Worm (Caenorhabditis elegans) whole organism, late embryonic: ENCODE measurements around the gene ZK84.2.

Source experiments
- F13H6.1 ChIP-seq: sonication (generic microtip); optimal IDR thresholded peaks from 2 replicates; lab custom pipeline; 2016; ENCODE audit warnings: missing genetic modification characterization, missing compliant biosample characterization
- ama-1 ChIP-seq: fragments of 150-350 bp; optimal IDR thresholded peaks from 2 replicates; lab custom pipeline; 2014
- ceh-9 ChIP-seq: sonication (generic microtip); optimal IDR thresholded peaks from 2 replicates; lab custom pipeline; 2016; ENCODE audit warnings: mild to moderate bottlenecking, missing genetic modification characterization, inconsistent platforms, missing compliant biosample characterization
- dve-1 ChIP-seq: sonication (generic microtip); optimal IDR thresholded peaks from 2 replicates; lab custom pipeline; 2017; ENCODE audit warnings: antibody characterized with exemption, mild to moderate bottlenecking, missing genetic modification characterization, missing compliant biosample characterization
- elt-2 ChIP-seq: sonication (generic microtip); optimal IDR thresholded peaks from 2 replicates; lab custom pipeline; 2016; ENCODE audit warnings: missing genetic modification reagents, missing genetic modification characterization, missing compliant biosample characterization
- ets-4 ChIP-seq: sonication (generic microtip); optimal IDR thresholded peaks from 2 replicates; lab custom pipeline; 2016; ENCODE audit warnings: missing genetic modification characterization, missing compliant biosample characterization
- fkh-10 ChIP-seq: fragments of 150-350 bp; optimal IDR thresholded peaks from 2 replicates; lab custom pipeline; 2014; ENCODE audit warnings: missing biosample characterization, missing genetic modification reagents, missing genetic modification characterization
- hlh-30 ChIP-seq: sonication (generic microtip); optimal IDR thresholded peaks from 2 replicates; lab custom pipeline; 2017; ENCODE audit warnings: antibody characterized with exemption, missing genetic modification characterization, missing compliant biosample characterization; ENCODE audit not compliant: insufficient read depth
- hlh-6 ChIP-seq: sonication (generic microtip); optimal IDR thresholded peaks from 2 replicates; lab custom pipeline; 2016; ENCODE audit warnings: missing genotype, missing genetic modification characterization, missing compliant biosample characterization
- nfya-1 ChIP-seq: sonication (generic microtip); optimal IDR thresholded peaks from 2 replicates; lab custom pipeline; 2017; ENCODE audit warnings: missing genetic modification characterization, mild to moderate bottlenecking, missing compliant biosample characterization, antibody characterized with exemption, moderate library complexity
- pha-4 ChIP-seq: fragments of 150-350 bp; optimal IDR thresholded peaks from 2 replicates; lab custom pipeline; 2018; ENCODE audit warnings: missing biosample characterization, missing genetic modification reagents, missing genetic modification characterization
- ref-2 ChIP-seq: sonication (generic microtip); optimal IDR thresholded peaks from 2 replicates; lab custom pipeline; 2016; ENCODE audit warnings: missing genetic modification characterization, missing compliant biosample characterization
- ttx-3 ChIP-seq: sonication (generic microtip); optimal IDR thresholded peaks from 2 replicates; lab custom pipeline; 2016; ENCODE audit warnings: missing genetic modification reagents, missing genetic modification characterization, missing compliant biosample characterization

ce11 chrII:5996066-5996465 lies 18.1 kb upstream of the ZK84.2 start, which contains the start of gene ins-4:
- TF ChIP-seq fkh-10 (no peak), ceh-9 (no peak), dve-1 (tag; lab: Kevin White, UChicago) (no peak), pha-4 (tag; lab: Kevin White, UChicago) (no peak), nfya-1 (tag; lab: Kevin White, UChicago) (no peak), elt-2 (tag; lab: Kevin White, UChicago) (no peak), F13H6.1 (tag; lab: Kevin White, UChicago) (no peak), ets-4 (tag; lab: Kevin White, UChicago) (no peak), ama-1 (no peak), hlh-6 (tag; lab: Kevin White, UChicago) (no peak), hlh-30 (tag; lab: Kevin White, UChicago) (no peak), ref-2 (tag; lab: Kevin White, UChicago) (no peak), ttx-3 (no peak)
